Worm (Caenorhabditis elegans) whole organism, early embryonic: ENCODE measurements around the gene C48B4.12.

ENCODE experiments used
- B0310.2 ChIP-seq: sonication (generic microtip); optimal IDR thresholded peaks from 2 replicates; lab custom pipeline; 2016; ENCODE audit warnings: mild to moderate bottlenecking, missing genetic modification characterization, missing compliant biosample characterization
- ama-1 ChIP-seq: fragments of 150-350 bp; optimal IDR thresholded peaks from 2 replicates; lab custom pipeline; 2014
- scrt-1 ChIP-seq: fragments of 200-800 bp; sonication (Bioruptor generic); IDR thresholded peaks from 2 replicates; pipeline ENCODE4 v1.3.6; 2022; ENCODE audit warnings: missing genetic modification characterization, missing compliant biosample characterization
- tbx-37 ChIP-seq: fragments of 200-800 bp; sonication (Bioruptor generic); conservative IDR thresholded peaks from 2 replicates; pipeline ENCODE4 v1.3.6; 2022; ENCODE audit warnings: missing genetic modification reagents, missing genetic modification characterization, missing compliant biosample characterization

DNA sequence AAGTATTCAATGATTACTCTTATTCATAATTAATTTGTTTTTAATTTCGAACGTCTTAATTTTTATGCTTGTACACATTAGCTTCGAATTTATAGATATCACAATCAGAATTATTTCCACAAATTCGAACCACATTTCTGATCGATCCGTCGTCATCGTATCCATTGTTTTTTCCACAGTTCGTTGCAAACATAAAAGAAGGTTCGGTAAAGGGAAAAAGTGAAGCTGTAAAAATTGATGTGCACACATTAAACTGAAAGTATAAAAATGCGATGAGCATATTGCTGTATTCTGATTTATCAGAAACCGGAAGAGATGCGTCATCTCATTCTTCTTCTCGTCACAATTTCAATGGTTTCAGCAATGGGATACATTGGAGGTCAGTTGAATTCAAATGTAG is at the start of gene C48B4.12:
- TF ChIP-seq ama-1 (no peak), B0310.2 (no peak), scrt-1 (no peak), tbx-37 (GFP tag; lab: Robert Waterston, UW) (no peak)
